Fruit fly (Drosophila melanogaster) whole organism, prepupa: ENCODE measurements around the gene pie.

Source experiments
- CG10669 ChIP-seq: fragments of 200-800 bp; sonication (Bioruptor generic); optimal IDR thresholded peaks from 3 replicates; lab custom pipeline; 2018; ENCODE audit warnings: missing biosample characterization, mild to moderate bottlenecking, missing genetic modification characterization, moderate library complexity
- CG11762 ChIP-seq: fragments of 200-800 bp; sonication (Bioruptor generic); optimal IDR thresholded peaks from 3 replicates; lab custom pipeline; 2016; ENCODE audit warnings: missing biosample characterization, missing genetic modification characterization; ENCODE audit not compliant: insufficient read depth
- CG3032 ChIP-seq: fragments of 200-800 bp; optimal IDR thresholded peaks from 2 replicates; lab custom pipeline; 2019; ENCODE audit warnings: missing biosample characterization, mild to moderate bottlenecking, missing genetic modification characterization, moderate library complexity
- CG32006 ChIP-seq: fragments of 200-800 bp; sonication (Bioruptor generic); optimal IDR thresholded peaks from 3 replicates; lab custom pipeline; 2017; ENCODE audit warnings: missing biosample characterization, mild to moderate bottlenecking, missing genetic modification characterization
- CG34406 ChIP-seq: fragments of 200-800 bp; sonication (Bioruptor generic); optimal IDR thresholded peaks from 3 replicates; lab custom pipeline; 2016; ENCODE audit warnings: missing biosample characterization, missing genetic modification characterization
- CG3919 ChIP-seq: fragments of 200-800 bp; sonication (Bioruptor generic); optimal IDR thresholded peaks from 3 replicates; lab custom pipeline; 2016; ENCODE audit warnings: missing biosample characterization, missing genetic modification characterization
- CG4318 ChIP-seq: fragments of 200-800 bp; sonication (Bioruptor generic); optimal IDR thresholded peaks from 3 replicates; lab custom pipeline; 2017; ENCODE audit warnings: missing biosample characterization, mild to moderate bottlenecking, missing genetic modification characterization
- CG6276 ChIP-seq: fragments of 200-800 bp; sonication (Bioruptor generic); optimal IDR thresholded peaks from 2 replicates; lab custom pipeline; 2017; ENCODE audit warnings: missing biosample characterization, mild to moderate bottlenecking, missing genetic modification characterization
- CG6792 ChIP-seq: fragments of 200-800 bp; sonication (Bioruptor generic); optimal IDR thresholded peaks from 3 replicates; lab custom pipeline; 2016; ENCODE audit warnings: missing biosample characterization, missing genetic modification characterization
- CG8319 ChIP-seq: fragments of 200-800 bp; sonication (Bioruptor generic); optimal IDR thresholded peaks from 3 replicates; lab custom pipeline; 2016; ENCODE audit warnings: missing biosample characterization, missing genetic modification characterization
- CG8632 ChIP-seq: fragments of 200-800 bp; sonication (Bioruptor generic); optimal IDR thresholded peaks from 3 replicates; lab custom pipeline; 2016; ENCODE audit warnings: missing biosample characterization, missing genetic modification characterization
- CG9139 ChIP-seq: fragments of 200-800 bp; sonication (Bioruptor generic); optimal IDR thresholded peaks from 3 replicates; lab custom pipeline; 2017; ENCODE audit warnings: missing biosample characterization, mild to moderate bottlenecking, missing genetic modification characterization
- Eip78C ChIP-seq: fragments of 200-800 bp; sonication (Bioruptor generic); peaks from one replicate; lab custom pipeline; 2016; ENCODE audit warnings: missing biosample characterization, missing genetic modification characterization
- Eip93F ChIP-seq: fragments of 200-800 bp; sonication (Bioruptor generic); optimal IDR thresholded peaks from 2 replicates; lab custom pipeline; 2016; ENCODE audit warnings: missing biosample characterization, mild to moderate bottlenecking, missing genetic modification characterization
- Gug ChIP-seq: fragments of 200-800 bp; sonication (Bioruptor generic); IDR thresholded peaks from 2 replicates; pipeline ENCODE4 v1.3.6; 2022; ENCODE audit warnings: missing biosample characterization, missing genetic modification characterization
- Hr38 ChIP-seq: sonication (Bioruptor generic); optimal IDR thresholded peaks from 2 replicates; lab custom pipeline; 2016; ENCODE audit warnings: missing biosample characterization, missing genetic modification characterization
- Hr39 ChIP-seq: fragments of 200-800 bp; sonication (Bioruptor generic); optimal IDR thresholded peaks from 2 replicates; lab custom pipeline; 2016; ENCODE audit warnings: missing biosample characterization, missing genetic modification characterization
- Met ChIP-seq: fragments of 200-800 bp; sonication (Bioruptor generic); optimal IDR thresholded peaks from 3 replicates; lab custom pipeline; 2016; ENCODE audit warnings: missing biosample characterization, missing genetic modification characterization
- OdsH ChIP-seq: fragments of 200-800 bp; sonication (Bioruptor generic); optimal IDR thresholded peaks from 3 replicates; lab custom pipeline; 2016; ENCODE audit warnings: missing biosample characterization, missing genetic modification characterization
- cyc ChIP-seq: fragments of 200-800 bp; sonication (Bioruptor generic); optimal IDR thresholded peaks from 3 replicates; lab custom pipeline; 2016; ENCODE audit warnings: missing biosample characterization, missing genetic modification characterization
- esn ChIP-seq: fragments of 200-800 bp; sonication (Bioruptor generic); optimal IDR thresholded peaks from 2 replicates; lab custom pipeline; 2016; ENCODE audit warnings: missing biosample characterization, mild to moderate bottlenecking, missing genetic modification characterization, moderate library complexity
- fd59A ChIP-seq: fragments of 200-800 bp; sonication (Bioruptor generic); optimal IDR thresholded peaks from 2 replicates; lab custom pipeline; 2017; ENCODE audit warnings: missing biosample characterization, mild to moderate bottlenecking, missing genetic modification characterization, missing genetic modification reagents
- fkh ChIP-seq: fragments of 200-800 bp; sonication (Bioruptor generic); optimal IDR thresholded peaks from 3 replicates; lab custom pipeline; 2017; ENCODE audit warnings: missing biosample characterization, mild to moderate bottlenecking, missing genetic modification characterization, moderate library complexity
- lz ChIP-seq: fragments of 200-800 bp; sonication (Bioruptor generic); optimal IDR thresholded peaks from 3 replicates; lab custom pipeline; 2016; ENCODE audit warnings: missing biosample characterization, missing genetic modification characterization
- net ChIP-seq: fragments of 200-800 bp; sonication (Bioruptor generic); optimal IDR thresholded peaks from 3 replicates; lab custom pipeline; 2016; ENCODE audit warnings: missing biosample characterization, missing genetic modification characterization
- pdm3 ChIP-seq: fragments of 200-800 bp; sonication (Bioruptor generic); optimal IDR thresholded peaks from 3 replicates; lab custom pipeline; 2016; ENCODE audit warnings: missing biosample characterization, missing genetic modification characterization
- salr ChIP-seq, 2 experiments: fragments of 200-800 bp; sonication (Bioruptor generic); optimal IDR thresholded peaks; 3 replicates each; lab custom pipeline; 2016 to 2018; ENCODE audit warnings: missing biosample characterization in 2 of 2, missing genetic modification characterization in 2 of 2, mild to moderate bottlenecking in 1 of 2
- ss ChIP-seq, 2 experiments: fragments of 200-800 bp; sonication (Bioruptor generic); optimal IDR thresholded peaks; 2 replicates in 1 of 2; 3 replicates in 1 of 2; lab custom pipeline; 2017 to 2018; ENCODE audit warnings: mild to moderate bottlenecking in 2 of 2, missing biosample characterization in 2 of 2, missing genetic modification characterization in 2 of 2, moderate library complexity in 1 of 2
- svp ChIP-seq: fragments of 200-800 bp; sonication (Bioruptor generic); peaks from one replicate; lab custom pipeline; 2016; ENCODE audit warnings: missing biosample characterization, missing genetic modification characterization
- topi ChIP-seq: fragments of 200-800 bp; sonication (Bioruptor generic); optimal IDR thresholded peaks from 3 replicates; lab custom pipeline; 2016; ENCODE audit warnings: missing biosample characterization, missing genetic modification characterization
- vri ChIP-seq: fragments of 200-800 bp; sonication (Bioruptor generic); optimal IDR thresholded peaks from 3 replicates; lab custom pipeline; 2016; ENCODE audit warnings: missing biosample characterization, mild to moderate bottlenecking, missing genetic modification characterization

pie gene

dm6 chr2L:10408122-10408576, 14.4 kb downstream of the pie start, which contains the start of the genes Ip259 and RpS27A (continued):
- peak; percentile 21 for TF ChIP-seq Eip93F
- TF ChIP-seq CG9139 (GFP tag; lab: Kevin White, UChicago), result peak; percentile 61
- TF ChIP-seq pdm3 (GFP tag; lab: Kevin White, UChicago), result no peak
- TF ChIP-seq CG4318, result no peak
- peak; percentile 58 for TF ChIP-seq OdsH
- peak; percentile 60 for TF ChIP-seq CG8319 (GFP tag; lab: Kevin White, UChicago)
- TF ChIP-seq fkh (GFP tag; lab: Kevin White, UChicago), result peak; percentile 59
- TF ChIP-seq Met (GFP tag; lab: Kevin White, UChicago), result no peak
- TF ChIP-seq CG11762 (GFP tag; lab: Kevin White, UChicago), result peak; percentile 27
- peak; percentile 67 for TF ChIP-seq CG34406 (GFP tag; lab: Kevin White, UChicago)
- peak; percentile 76 for TF ChIP-seq cyc
- TF ChIP-seq CG8632 (GFP tag; lab: Kevin White, UChicago), result peak; percentile 32
- no peak for TF ChIP-seq Hr38 (GFP tag; lab: Kevin White, UChicago)
- no peak for TF ChIP-seq Hr39 (GFP tag; lab: Kevin White, UChicago)
- peak in 1 of 2 experiments; percentile 77 for TF ChIP-seq ss (GFP tag; optimal IDR thresholded peaks at IDR 0.05; lab: Kevin White, UChicago)
- TF ChIP-seq fd59A (GFP tag; lab: Kevin White, UChicago), result peak; percentile 56
- TF ChIP-seq CG6792 (GFP tag; lab: Kevin White, UChicago), result peak; percentile 59
- peak in 1 of 2 experiments; percentile 88 for TF ChIP-seq salr (GFP tag; optimal IDR thresholded peaks at IDR 0.05; lab: Kevin White, UChicago)
- TF ChIP-seq CG3919, result no peak
- TF ChIP-seq Gug (GFP tag; lab: Robert Waterston, UW), result 0 out of 2 replicates have a peak, but pooled peaks have one; percentile 19
- TF ChIP-seq Eip78C (GFP tag; lab: Kevin White, UChicago), result peak; percentile 90
- peak; percentile 62 for TF ChIP-seq CG3032

dm6 chr2L:10405008-10405654, 17.4 kb downstream of the pie start, which contains the start of the genes CG17768, LSm-4 and Ir31a:
Gene CG17768, minus strand, starts transcription at chr2L:10405203.
Gene LSm-4, minus strand, starts transcription at chr2L:10405203.
Gene Ir31a, plus strand, starts transcription at chr2L:10405565.
- no peak for TF ChIP-seq CG11762 (GFP tag; lab: Kevin White, UChicago)
- TF ChIP-seq fkh (GFP tag; lab: Kevin White, UChicago), result peak; percentile 33
- TF ChIP-seq Eip78C (GFP tag; lab: Kevin White, UChicago), result peak; percentile 23
- TF ChIP-seq, all 60 proteins: peak for 2

dm6 chr2L:10403803-10404315, 18.7 kb downstream of the pie start:
- peak; percentile 50 for TF ChIP-seq Eip78C (GFP tag; lab: Kevin White, UChicago)
- peak; percentile 78 for TF ChIP-seq CG10669
- TF ChIP-seq fkh (GFP tag; lab: Kevin White, UChicago), result peak; percentile 9
- no peak for TF ChIP-seq net
- TF ChIP-seq, all 60 proteins: peak for 3

- peak; percentile 14 for TF ChIP-seq esn (GFP tag; lab: Kevin White, UChicago)
- no peak for TF ChIP-seq CG6792 (GFP tag; lab: Kevin White, UChicago)
- peak; percentile 28 for TF ChIP-seq topi (GFP tag; lab: Kevin White, UChicago)
- TF ChIP-seq Eip78C (GFP tag; lab: Kevin White, UChicago), result peak; percentile 46
- no peak for TF ChIP-seq pdm3 (GFP tag; lab: Kevin White, UChicago)
- peak; percentile 50 for TF ChIP-seq vri (GFP tag; lab: Kevin White, UChicago)
- TF ChIP-seq CG6276 (GFP tag; lab: Kevin White, UChicago), result no peak
- peak in 1 of 2 experiments; percentile 72 for TF ChIP-seq ss (GFP tag; optimal IDR thresholded peaks at IDR 0.05; lab: Kevin White, UChicago)
- peak; percentile 83 for TF ChIP-seq fkh (GFP tag; lab: Kevin White, UChicago)
- TF ChIP-seq CG32006, result no peak
- TF ChIP-seq lz (GFP tag; lab: Kevin White, UChicago), result no peak
- TF ChIP-seq svp (GFP tag; lab: Kevin White, UChicago), result no peak
Measured at dm6 chr2L:10396877-10397587, 25.5 kb downstream of the pie start.
